Fruit fly (Drosophila melanogaster) whole organism, embryonic: ENCODE results near the gene ps.

Source experiments
- Aef1 ChIP-seq: fragments of 200-800 bp; sonication (Bioruptor generic); IDR thresholded peaks from 3 replicates; pipeline ENCODE4 v1.3.6; 2022; ENCODE audit warnings: missing biosample characterization, missing genetic modification characterization
- B-H2 ChIP-seq: fragments of 200-800 bp; sonication (Bioruptor generic); optimal IDR thresholded peaks from 2 replicates; lab custom pipeline; 2018; ENCODE audit warnings: missing biosample characterization, mild to moderate bottlenecking, missing genetic modification characterization
- Bdp1 ChIP-seq: fragments of 200-800 bp; sonication (Bioruptor generic); optimal IDR thresholded peaks from 3 replicates; lab custom pipeline; 2016; ENCODE audit warnings: missing biosample characterization, missing genetic modification characterization
- CG10366 ChIP-seq: fragments of 200-800 bp; sonication (Bioruptor generic); IDR thresholded peaks from 2 replicates; pipeline ENCODE4 v1.3.6; 2022; ENCODE audit warnings: missing biosample characterization, missing genetic modification characterization
- CG11398 ChIP-seq: fragments of 200-800 bp; sonication (Bioruptor generic); optimal IDR thresholded peaks from 2 replicates; lab custom pipeline; 2016; ENCODE audit warnings: missing biosample characterization, missing genetic modification characterization
- CG12155 ChIP-seq: fragments of 200-800 bp; sonication (Bioruptor generic); optimal IDR thresholded peaks from 3 replicates; lab custom pipeline; 2016; ENCODE audit warnings: missing biosample characterization, missing genetic modification characterization
- CG13287 ChIP-seq: fragments of 200-800 bp; sonication (Bioruptor generic); IDR thresholded peaks from 2 replicates; pipeline ENCODE4 v1.3.6; 2022; ENCODE audit warnings: missing biosample characterization, missing genetic modification characterization; ENCODE audit not compliant: partially characterized antibody
- CG14860 ChIP-seq: fragments of 200-800 bp; sonication (Bioruptor generic); IDR thresholded peaks from 3 replicates; pipeline ENCODE4 v1.3.6; 2022; ENCODE audit warnings: missing biosample characterization, missing genetic modification characterization; ENCODE audit not compliant: partially characterized antibody
- CG15011 ChIP-seq: fragments of 200-800 bp; sonication (Bioruptor generic); optimal IDR thresholded peaks from 3 replicates; lab custom pipeline; 2018; ENCODE audit warnings: missing biosample characterization, mild to moderate bottlenecking, missing genetic modification characterization
- CG16813 ChIP-seq: fragments of 200-800 bp; sonication (Bioruptor generic); IDR thresholded peaks from 3 replicates; pipeline ENCODE4 v1.3.6; 2022; ENCODE audit warnings: missing biosample characterization, missing genetic modification characterization; ENCODE audit not compliant: partially characterized antibody
- CG2120 ChIP-seq: fragments of 200-800 bp; sonication (Bioruptor generic); optimal IDR thresholded peaks from 3 replicates; lab custom pipeline; 2016; ENCODE audit warnings: missing biosample characterization, missing genetic modification characterization
- CG30020 ChIP-seq: fragments of 200-800 bp; optimal IDR thresholded peaks from 2 replicates; lab custom pipeline; 2019; ENCODE audit warnings: missing biosample characterization, mild to moderate bottlenecking, missing genetic modification characterization, moderate library complexity
- CG30431 ChIP-seq: fragments of 200-800 bp; sonication (Bioruptor generic); optimal IDR thresholded peaks from 2 replicates; lab custom pipeline; 2017; ENCODE audit warnings: missing biosample characterization, missing genetic modification characterization
- CG32772 ChIP-seq: fragments of 200-800 bp; sonication (Bioruptor generic); IDR thresholded peaks from 2 replicates; pipeline ENCODE4 v1.3.6; 2022; ENCODE audit warnings: missing biosample characterization, missing genetic modification characterization
- CG4360 ChIP-seq: fragments of 200-800 bp; sonication (Bioruptor generic); IDR thresholded peaks from 2 replicates; pipeline ENCODE4 v1.3.6; 2022; ENCODE audit warnings: missing biosample characterization, missing genetic modification characterization
- CG4617 ChIP-seq: fragments of 200-800 bp; sonication (Bioruptor generic); optimal IDR thresholded peaks from 3 replicates; lab custom pipeline; 2016; ENCODE audit warnings: missing biosample characterization, missing genetic modification characterization, borderline replicate concordance
- CG4730 ChIP-seq: fragments of 200-800 bp; sonication (Bioruptor generic); IDR thresholded peaks from 2 replicates; pipeline ENCODE4 v1.3.6; 2022; ENCODE audit warnings: missing biosample characterization, missing genetic modification characterization
- CG5245 ChIP-seq: fragments of 200-800 bp; sonication (Bioruptor generic); optimal IDR thresholded peaks from 3 replicates; lab custom pipeline; 2016; ENCODE audit warnings: missing biosample characterization, missing genetic modification characterization
- CG6272 ChIP-seq: fragments of 200-800 bp; sonication (Bioruptor generic); IDR thresholded peaks from 2 replicates; pipeline ENCODE4 v1.3.6; 2022; ENCODE audit warnings: missing biosample characterization, missing genetic modification characterization
- CG6791 ChIP-seq: fragments of 200-800 bp; sonication (Bioruptor generic); IDR thresholded peaks from 3 replicates; pipeline ENCODE4 v1.3.6; 2022; ENCODE audit warnings: missing biosample characterization, missing genetic modification characterization; ENCODE audit not compliant: partially characterized antibody
- CG7987 ChIP-seq: fragments of 200-800 bp; sonication (Bioruptor generic); optimal IDR thresholded peaks from 2 replicates; lab custom pipeline; 2018; ENCODE audit warnings: missing biosample characterization, mild to moderate bottlenecking, missing genetic modification characterization, moderate library complexity
- CG8089 ChIP-seq: fragments of 200-800 bp; sonication (Bioruptor generic); optimal IDR thresholded peaks from 3 replicates; lab custom pipeline; 2016; ENCODE audit warnings: missing biosample characterization, missing genetic modification characterization
- CG8290 ChIP-seq, 3 experiments: fragments of 200-800 bp; sonication (Bioruptor generic); optimal IDR thresholded peaks; 2 replicates each; lab custom pipeline; 2016 to 2019; ENCODE audit warnings: missing biosample characterization in 3 of 3, missing genetic modification characterization in 3 of 3, mild to moderate bottlenecking in 2 of 3, moderate library complexity in 1 of 3
- CG8944 ChIP-seq: fragments of 200-800 bp; sonication (Bioruptor generic); optimal IDR thresholded peaks from 3 replicates; lab custom pipeline; 2016; ENCODE audit warnings: missing biosample characterization, missing genetic modification characterization
- CG9215 ChIP-seq: fragments of 200-800 bp; sonication (Bioruptor generic); IDR thresholded peaks from 2 replicates; pipeline ENCODE4 v1.3.6; 2022; ENCODE audit warnings: missing biosample characterization, missing genetic modification characterization
- Doc3 ChIP-seq: fragments of 200-800 bp; sonication (Bioruptor generic); IDR thresholded peaks from 3 replicates; pipeline ENCODE4 v1.3.6; 2022; ENCODE audit warnings: missing biosample characterization, missing genetic modification characterization; ENCODE audit not compliant: partially characterized antibody
- E2f2 ChIP-seq: fragments of 200-800 bp; sonication (Bioruptor generic); IDR thresholded peaks from 2 replicates; pipeline ENCODE4 v1.3.6; 2022; ENCODE audit warnings: missing biosample characterization, missing genetic modification characterization
- Ets97D ChIP-seq: fragments of 200-800 bp; sonication (Bioruptor generic); optimal IDR thresholded peaks from 3 replicates; lab custom pipeline; 2016; ENCODE audit warnings: missing biosample characterization, missing genetic modification characterization
- Hey ChIP-seq: fragments of 200-800 bp; sonication (Bioruptor generic); optimal IDR thresholded peaks from 3 replicates; lab custom pipeline; 2018; ENCODE audit warnings: missing biosample characterization, mild to moderate bottlenecking, missing genetic modification characterization
- Hr3 ChIP-seq: fragments of 200-800 bp; sonication (Bioruptor generic); optimal IDR thresholded peaks from 3 replicates; lab custom pipeline; 2016; ENCODE audit warnings: missing biosample characterization, missing genetic modification characterization
- MBD-R2 ChIP-seq: fragments of 200-800 bp; sonication (Bioruptor generic); IDR thresholded peaks from 2 replicates; pipeline ENCODE4 v1.3.6; 2022; ENCODE audit warnings: missing biosample characterization, missing genetic modification characterization
- Mad ChIP-seq: fragments of 200-800 bp; sonication (Bioruptor generic); optimal IDR thresholded peaks from 2 replicates; lab custom pipeline; 2016; ENCODE audit warnings: missing biosample characterization, missing genetic modification characterization
- Max ChIP-seq: fragments of 200-800 bp; sonication (Bioruptor generic); optimal IDR thresholded peaks from 2 replicates; lab custom pipeline; 2016; ENCODE audit warnings: missing biosample characterization, mild to moderate bottlenecking, missing genetic modification characterization
- Pdp1 ChIP-seq, 2 experiments: fragments of 200-800 bp; sonication (Bioruptor generic); optimal IDR thresholded peaks; 3 replicates each; lab custom pipeline; 2016; ENCODE audit warnings: missing biosample characterization in 2 of 2, missing genetic modification characterization in 2 of 2, mild to moderate bottlenecking in 1 of 2, moderate library complexity in 1 of 2
- Ravus ChIP-seq: fragments of 200-800 bp; sonication (Bioruptor generic); IDR thresholded peaks from 2 replicates; pipeline ENCODE4 v1.3.6; 2022; ENCODE audit warnings: missing biosample characterization, missing genetic modification characterization
- Taf1 ChIP-seq: fragments of 200-800 bp; sonication (Bioruptor generic); IDR thresholded peaks from 2 replicates; pipeline ENCODE4 v1.3.6; 2022; ENCODE audit warnings: missing biosample characterization, missing genetic modification characterization
- az2 ChIP-seq: fragments of 200-800 bp; sonication (Bioruptor generic); optimal IDR thresholded peaks from 3 replicates; lab custom pipeline; 2016; ENCODE audit warnings: missing biosample characterization, missing genetic modification characterization
- bsh ChIP-seq, 2 experiments: fragments of 200-800 bp; sonication (Bioruptor generic); optimal IDR thresholded peaks; 2 replicates each; lab custom pipeline; 2017 to 2018; ENCODE audit warnings: mild to moderate bottlenecking in 2 of 2, missing biosample characterization in 2 of 2, missing genetic modification characterization in 2 of 2, moderate library complexity in 1 of 2
- croc ChIP-seq: fragments of 200-800 bp; sonication (Bioruptor generic); conservative IDR thresholded peaks from 3 replicates; pipeline ENCODE4 v1.3.6; 2022; ENCODE audit warnings: missing biosample characterization, missing genetic modification characterization
- dysf ChIP-seq: fragments of 200-800 bp; sonication (Bioruptor generic); IDR thresholded peaks from 3 replicates; pipeline ENCODE4 v1.3.6; 2022; ENCODE audit warnings: missing biosample characterization, missing genetic modification characterization
- fd96Cb ChIP-seq: fragments of 200-800 bp; sonication (Bioruptor generic); optimal IDR thresholded peaks from 2 replicates; lab custom pipeline; 2018; ENCODE audit warnings: missing biosample characterization, mild to moderate bottlenecking, missing genetic modification characterization, moderate library complexity
- gce ChIP-seq: fragments of 200-800 bp; sonication (Bioruptor generic); IDR thresholded peaks from 3 replicates; pipeline ENCODE4 v1.3.6; 2022; ENCODE audit warnings: missing biosample characterization, missing genetic modification characterization
- kah ChIP-seq: fragments of 200-800 bp; sonication (Bioruptor generic); optimal IDR thresholded peaks from 2 replicates; lab custom pipeline; 2018; ENCODE audit warnings: missing biosample characterization, mild to moderate bottlenecking, missing genetic modification characterization
- phol ChIP-seq: fragments of 200-800 bp; sonication (Bioruptor generic); optimal IDR thresholded peaks from 3 replicates; lab custom pipeline; 2018; ENCODE audit warnings: missing biosample characterization, mild to moderate bottlenecking, missing genetic modification characterization, moderate library complexity
- scrt ChIP-seq: fragments of 200-800 bp; sonication (Bioruptor generic); optimal IDR thresholded peaks from 2 replicates; lab custom pipeline; 2018; ENCODE audit warnings: missing biosample characterization, mild to moderate bottlenecking, missing genetic modification characterization, moderate library complexity
- shn ChIP-seq: fragments of 200-800 bp; sonication (Bioruptor generic); optimal IDR thresholded peaks from 3 replicates; lab custom pipeline; 2016; ENCODE audit warnings: missing biosample characterization, missing genetic modification characterization
- slbo ChIP-seq: fragments of 200-800 bp; sonication (Bioruptor generic); IDR thresholded peaks from 2 replicates; pipeline ENCODE4 v1.3.6; 2022; ENCODE audit warnings: missing biosample characterization, missing genetic modification characterization
- tap ChIP-seq: fragments of 200-800 bp; optimal IDR thresholded peaks from 3 replicates; lab custom pipeline; 2019; ENCODE audit warnings: missing biosample characterization, mild to moderate bottlenecking, missing genetic modification characterization, moderate library complexity
- toy ChIP-seq: fragments of 200-800 bp; sonication (Bioruptor generic); IDR thresholded peaks from 2 replicates; pipeline ENCODE4 v1.3.6; 2022; ENCODE audit warnings: missing biosample characterization, missing genetic modification characterization
- zfh1 ChIP-seq: fragments of 200-800 bp; sonication (Bioruptor generic); IDR thresholded peaks from 3 replicates; pipeline ENCODE4 v1.3.6; 2022; ENCODE audit warnings: missing biosample characterization, missing genetic modification characterization

Gene ps

DNA sequence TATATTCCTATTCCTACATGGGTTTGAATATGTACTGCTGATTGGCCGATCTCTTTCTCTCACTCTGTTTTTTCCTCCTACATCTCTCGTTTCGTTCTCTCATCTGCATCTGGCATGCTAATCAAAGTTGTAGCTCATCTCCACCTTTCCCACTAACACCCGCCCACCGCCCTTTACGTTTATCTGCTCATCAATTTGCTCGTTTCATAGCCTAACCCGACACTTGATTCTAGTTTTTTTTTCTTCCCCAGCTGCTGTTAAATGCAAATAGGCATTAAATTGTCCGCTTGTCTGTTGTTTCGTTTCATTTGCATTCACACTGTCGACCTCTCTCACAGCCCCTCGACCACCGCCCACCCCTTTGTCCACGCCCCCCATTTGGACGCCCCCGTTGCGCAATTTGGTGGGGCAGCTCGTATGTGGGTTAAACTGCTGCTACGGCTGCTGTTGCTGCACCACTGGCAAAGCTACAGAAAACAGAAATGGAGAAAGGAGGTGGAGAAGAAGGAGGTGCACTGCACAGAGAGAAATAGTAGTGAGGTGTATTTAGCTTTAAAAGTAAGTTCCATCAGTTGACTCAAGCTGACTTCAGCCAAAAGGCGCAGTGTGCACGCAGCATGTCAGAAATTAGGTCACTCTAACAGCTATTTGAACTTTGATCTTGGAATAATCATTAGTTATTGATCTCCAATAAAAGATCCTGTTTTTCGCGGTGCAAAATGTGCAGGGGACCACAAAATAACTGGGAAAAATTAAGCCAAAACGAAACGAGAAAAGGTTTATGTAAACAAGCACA, 2.9 kb downstream of the ps start (continued):
- TF ChIP-seq Hey (tag; lab: Kevin White, UChicago) = no peak
- no peak for TF ChIP-seq Mad (GFP tag; lab: Kevin White, UChicago)
- no peak for TF ChIP-seq Ets97D (GFP tag; lab: Kevin White, UChicago)
- TF ChIP-seq Max (GFP tag; lab: Kevin White, UChicago) = no peak
- TF ChIP-seq CG13287 (GFP tag; lab: Robert Waterston, UW) = no peak
- no peak for TF ChIP-seq CG11398 (GFP tag; lab: Kevin White, UChicago)
- TF ChIP-seq bsh (GFP tag; optimal IDR thresholded peaks at IDR 0.05; lab: Kevin White, UChicago) = peak in 1 of 2 experiments; percentile 29
- peak; percentile 14 for TF ChIP-seq fd96Cb
- TF ChIP-seq CG30431 (GFP tag; lab: Kevin White, UChicago) = no peak
- TF ChIP-seq CG6791 (GFP tag; lab: Robert Waterston, UW) = no peak
- no peak for TF ChIP-seq kah (GFP tag; lab: Kevin White, UChicago)
- TF ChIP-seq Taf1 (GFP tag; lab: Robert Waterston, UW) = no peak
- no peak for TF ChIP-seq CG8290 (GFP tag; optimal IDR thresholded peaks at IDR 0.05; lab: Kevin White, UChicago)
- no peak for TF ChIP-seq CG8290 (tag; optimal IDR thresholded peaks at IDR 0.05; lab: Kevin White, UChicago)
- no peak for TF ChIP-seq E2f2 (GFP tag; lab: Robert Waterston, UW)
- no peak for TF ChIP-seq gce (GFP tag; lab: Robert Waterston, UW)
- no peak for TF ChIP-seq CG32772 (GFP tag; lab: Robert Waterston, UW)
- TF ChIP-seq Pdp1 (GFP tag; optimal IDR thresholded peaks at IDR 0.05; lab: Kevin White, UChicago) = peak in 1 of 2 experiments; percentile 17
- no peak for TF ChIP-seq Bdp1
- no peak for TF ChIP-seq CG5245 (GFP tag; lab: Kevin White, UChicago)
- no peak for TF ChIP-seq CG8089
- TF ChIP-seq CG14860 (GFP tag; lab: Robert Waterston, UW) = no peak
- peak; percentile 27 for TF ChIP-seq phol (tag; lab: Kevin White, UChicago)
- no peak for TF ChIP-seq az2 (GFP tag; lab: Kevin White, UChicago)
- TF ChIP-seq CG4730 (GFP tag; lab: Robert Waterston, UW) = no peak
- no peak for TF ChIP-seq tap (tag; lab: Kevin White, UChicago)
- no peak for TF ChIP-seq CG8944 (GFP tag; lab: Kevin White, UChicago)
- TF ChIP-seq CG9215 (GFP tag; lab: Robert Waterston, UW) = no peak
- 0 out of 3 replicates have a peak, but pooled peaks have one; percentile 12 for TF ChIP-seq Doc3 (GFP tag; lab: Robert Waterston, UW)
- TF ChIP-seq slbo (GFP tag; lab: Robert Waterston, UW) = peak; percentile 8; the same call in 1 of the 2 replicates
- no peak for TF ChIP-seq MBD-R2
- no peak for TF ChIP-seq CG6272 (GFP tag; lab: Robert Waterston, UW)
- no peak for TF ChIP-seq shn (GFP tag; lab: Kevin White, UChicago)
- TF ChIP-seq CG16813 (GFP tag; lab: Robert Waterston, UW) = no peak
- TF ChIP-seq CG4617 (GFP tag; lab: Kevin White, UChicago) = no peak
- no peak for TF ChIP-seq CG10366
- no peak for TF ChIP-seq CG7987 (GFP tag; lab: Kevin White, UChicago)
- TF ChIP-seq Aef1 (GFP tag; lab: Robert Waterston, UW) = no peak
- no peak for TF ChIP-seq B-H2 (GFP tag; lab: Kevin White, UChicago)
- TF ChIP-seq Ravus (GFP tag; lab: Robert Waterston, UW) = no peak
- no peak for TF ChIP-seq toy
- TF ChIP-seq zfh1 (GFP tag; lab: Robert Waterston, UW) = peak; percentile 50; the same call in 1 of the 3 replicates
- no peak for TF ChIP-seq CG15011 (GFP tag; lab: Kevin White, UChicago)
- TF ChIP-seq dysf (GFP tag; lab: Robert Waterston, UW) = no peak
- no peak for TF ChIP-seq CG2120 (GFP tag; lab: Kevin White, UChicago)
- TF ChIP-seq Hr3 (GFP tag; lab: Kevin White, UChicago) = no peak
- no peak for TF ChIP-seq CG12155
- no peak for TF ChIP-seq croc (GFP tag; lab: Robert Waterston, UW)
- no peak for TF ChIP-seq CG4360
- TF ChIP-seq CG30020 (tag; lab: Kevin White, UChicago) = no peak
- no peak for TF ChIP-seq scrt (GFP tag; lab: Kevin White, UChicago)
